Worm (Caenorhabditis elegans): ENCODE data around the gene C54D10.13.

The C54D10.13 gene

DNA sequence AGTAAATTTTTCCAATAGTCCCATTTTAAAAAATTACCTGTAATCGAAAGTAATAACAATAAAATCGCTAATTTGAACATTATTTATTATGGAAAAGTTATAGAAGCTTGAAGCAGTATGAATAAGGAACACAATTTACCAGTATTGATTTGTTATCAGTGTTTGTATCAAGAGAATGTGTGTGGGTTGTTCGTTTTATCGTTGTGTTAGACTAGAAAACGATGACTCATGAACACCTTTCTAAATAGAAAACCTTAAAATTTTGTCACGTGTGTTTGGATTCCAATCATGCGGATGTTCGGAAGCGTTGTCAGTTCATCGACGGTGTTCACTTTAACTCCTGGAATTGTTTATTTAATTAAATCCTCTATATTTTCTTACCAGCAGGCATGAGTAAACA, at the start of gene C54D10.13:
Gene C54D10.13, minus strand, starts transcription at position 179 of the 400 bp plus-strand sequence.
- TF ChIP-seq unc-39 (tag; optimal IDR thresholded peaks at IDR 0.05) (no peak), elt-3 (tag; optimal IDR thresholded peaks at IDR 0.05) (no peak), mls-2 (tag; optimal IDR thresholded peaks at IDR 0.05) (no peak), ztf-11 (tag; optimal IDR thresholded peaks at IDR 0.05) (no peak), lsy-2 (tag; optimal IDR thresholded peaks at IDR 0.05) (no peak), ceh-43 (GFP tag; optimal IDR thresholded peaks at IDR 0.05) (no peak), nhr-237 (tag; optimal IDR thresholded peaks at IDR 0.05) (no peak), pha-4 (tag; optimal IDR thresholded peaks at IDR 0.05) (no peak), nhr-2 (tag; optimal IDR thresholded peaks at IDR 0.05) (no peak), bed-3 (GFP tag; optimal IDR thresholded peaks at IDR 0.05) (no peak), nhr-76 (tag; optimal IDR thresholded peaks at IDR 0.05) (no peak), mab-5 (tag; optimal IDR thresholded peaks at IDR 0.05) (no peak), snpc-4 (tag; optimal IDR thresholded peaks at IDR 0.05) (no peak), tbx-8 (GFP tag; optimal IDR thresholded peaks at IDR 0.05) (no peak), hlh-1 (tag; optimal IDR thresholded peaks at IDR 0.05) (no peak), unc-120 (tag; optimal IDR thresholded peaks at IDR 0.05; ENCODE audit: poor library complexity, severe bottlenecking) (no peak)

DNA sequence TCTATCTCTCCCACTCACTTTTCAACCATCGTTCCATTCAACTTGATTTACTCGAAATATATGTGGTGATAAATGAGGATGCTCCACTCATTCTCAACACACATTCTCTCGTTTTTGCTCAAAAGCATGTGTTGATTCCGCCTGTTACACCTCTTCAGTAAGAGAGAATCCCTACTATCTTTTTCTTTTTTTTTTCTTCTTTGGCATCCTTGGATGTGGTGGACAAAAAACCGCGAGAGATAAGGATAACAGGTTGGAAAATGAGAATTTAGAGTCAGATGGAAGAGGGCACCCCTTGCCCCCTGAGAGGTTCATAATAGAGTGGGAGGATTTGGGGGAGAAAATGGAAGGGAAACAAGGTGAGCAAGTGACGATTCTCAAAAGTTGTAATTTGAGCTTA, 46.9 kb upstream of the C54D10.13 start:
- TF ChIP-seq mls-2 (tag; optimal IDR thresholded peaks at IDR 0.05) (no peak), hlh-1 (tag; optimal IDR thresholded peaks at IDR 0.05) (peak; percentile 54), unc-120 (tag; optimal IDR thresholded peaks at IDR 0.05; ENCODE audit: poor library complexity, severe bottlenecking) (peak; percentile 27)

DNA sequence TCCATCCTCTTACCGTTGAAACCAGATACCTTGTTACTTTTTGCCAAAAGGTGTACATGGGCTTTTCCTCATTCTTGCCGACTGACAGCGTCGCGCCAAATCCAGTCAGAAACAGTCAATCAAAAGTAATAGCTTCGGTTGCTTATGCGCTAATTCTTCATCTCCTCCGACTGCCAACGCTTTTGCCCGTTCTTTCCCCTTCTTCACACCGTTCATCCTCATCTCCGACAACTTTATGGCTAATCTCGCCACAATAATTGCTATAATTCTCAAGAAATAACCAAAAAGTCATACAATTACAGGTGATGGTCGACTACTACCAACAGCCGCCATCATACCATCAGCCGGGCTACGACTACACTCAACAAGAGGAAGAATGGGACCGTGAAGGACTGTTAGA, 46.0 kb upstream of the C54D10.13 start, which contains the start of gene atn-1:
Gene atn-1, plus strand, starts transcription at position 301 of the 400 bp plus-strand sequence.
- TF ChIP-seq ceh-39 (tag; optimal IDR thresholded peaks at IDR 0.05) (no peak), lsy-2 (tag; optimal IDR thresholded peaks at IDR 0.05) (no peak), nhr-28 (tag; optimal IDR thresholded peaks at IDR 0.05) (no peak), ham-2 (GFP tag; optimal IDR thresholded peaks at IDR 0.05) (peak; percentile 9)

ce11 chrV:12477139-12477538, 45.0 kb upstream of the C54D10.13 start:
- TF ChIP-seq unc-120 (tag; optimal IDR thresholded peaks at IDR 0.05; ENCODE audit: poor library complexity, severe bottlenecking) (peak; percentile 72), hlh-1 (tag; optimal IDR thresholded peaks at IDR 0.05) (peak; percentile 22), unc-62 (GFP tag; optimal IDR thresholded peaks at IDR 0.05) (peak; percentile 34), blmp-1 (tag; optimal IDR thresholded peaks at IDR 0.05) (no peak)

- TF ChIP-seq lin-13 (tag; optimal IDR thresholded peaks at IDR 0.05) = no peak
- TF ChIP-seq elt-3 (tag; optimal IDR thresholded peaks at IDR 0.05) = no peak
- no peak for TF ChIP-seq bed-3 (GFP tag; optimal IDR thresholded peaks at IDR 0.05)
- no peak for TF ChIP-seq sem-2 (GFP tag; optimal IDR thresholded peaks at IDR 0.05)
These were observed 43.3 kb upstream of the C54D10.13 start for ce11 chrV:12475360-12475759.

DNA sequence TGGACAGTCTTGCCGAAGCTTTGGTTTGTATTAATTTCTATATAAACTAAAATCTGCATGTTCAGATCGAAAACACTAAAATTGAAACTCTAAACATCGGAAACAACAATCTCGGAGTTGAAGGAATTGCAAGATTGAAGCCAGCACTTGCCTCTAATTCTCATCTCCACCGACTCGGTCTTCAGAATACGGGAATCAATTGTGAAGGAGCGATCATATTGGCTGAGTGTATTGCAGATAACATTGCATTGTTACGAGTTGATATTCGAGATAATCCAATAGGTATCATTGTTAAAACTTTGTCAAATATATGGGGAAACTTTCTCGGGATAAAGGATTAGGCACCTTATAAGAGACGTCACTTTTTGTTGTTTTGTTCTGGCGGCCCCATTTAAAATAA, 38.2 kb upstream of the C54D10.13 start:
- TF ChIP-seq unc-39 (tag; optimal IDR thresholded peaks at IDR 0.05) (no peak), unc-120 (tag; optimal IDR thresholded peaks at IDR 0.05; ENCODE audit: poor library complexity, severe bottlenecking) (no peak), flh-1 (GFP tag; optimal IDR thresholded peaks at IDR 0.05) (no peak)

DNA sequence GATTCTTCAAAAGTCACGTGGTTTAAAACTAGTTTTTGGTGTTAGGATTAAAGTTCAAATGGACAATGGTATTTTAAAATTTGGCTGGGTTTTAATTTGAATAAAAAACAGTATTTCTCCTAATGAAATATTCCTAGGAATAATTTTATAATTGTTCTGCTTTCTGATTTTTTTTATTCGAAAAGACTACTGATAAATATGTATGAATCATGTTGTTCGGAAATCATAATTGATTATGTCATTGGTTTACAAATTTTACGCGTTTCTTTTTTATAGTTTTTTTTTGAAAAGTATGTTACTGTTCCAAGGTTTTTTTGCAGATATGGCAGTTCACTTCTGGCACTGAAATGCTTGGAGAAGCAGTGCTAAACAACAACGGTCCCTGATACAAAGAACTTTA, 36.3 kb upstream of the C54D10.13 start, which contains the start of gene F28C1.3:
Gene F28C1.3, plus strand, starts transcription at position 301 of the 400 bp plus-strand sequence.
- TF ChIP-seq ces-1 (GFP tag; optimal IDR thresholded peaks at IDR 0.05) (no peak), zip-8 (tag; optimal IDR thresholded peaks at IDR 0.05) (no peak), ceh-83 (GFP tag; optimal IDR thresholded peaks at IDR 0.05) (no peak), blmp-1 (tag; optimal IDR thresholded peaks at IDR 0.05) (no peak), nhr-28 (tag; optimal IDR thresholded peaks at IDR 0.05) (no peak), nhr-237 (tag; optimal IDR thresholded peaks at IDR 0.05) (no peak), mep-1 (tag; optimal IDR thresholded peaks at IDR 0.05) (no peak), drap-1 (GFP tag; optimal IDR thresholded peaks at IDR 0.05) (no peak), elt-1 (tag; optimal IDR thresholded peaks at IDR 0.05; ENCODE audit: borderline replicate concordance, insufficient read depth) (no peak), tbx-8 (GFP tag; optimal IDR thresholded peaks at IDR 0.05) (no peak), unc-39 (tag; optimal IDR thresholded peaks at IDR 0.05) (no peak)

Measured in whole organism, mixed stage, embryonic.